Fruit fly (Drosophila melanogaster) Kc167 (cell line): ENCODE results near the gene put.

Experiments used
- Myc ChIP-seq: fragments of >200 bp; optimal IDR thresholded peaks from 2 replicates; lab custom pipeline; 2017; ENCODE audit warnings: missing external identifiers
- psq ChIP-seq: fragments of >200 bp; optimal IDR thresholded peaks from 2 replicates; lab custom pipeline; 2017; ENCODE audit warnings: missing external identifiers
- ttk ChIP-seq: sonication (Bioruptor generic); optimal IDR thresholded peaks from 2 replicates; lab custom pipeline; 2017; ENCODE audit warnings: missing external identifiers

DNA sequence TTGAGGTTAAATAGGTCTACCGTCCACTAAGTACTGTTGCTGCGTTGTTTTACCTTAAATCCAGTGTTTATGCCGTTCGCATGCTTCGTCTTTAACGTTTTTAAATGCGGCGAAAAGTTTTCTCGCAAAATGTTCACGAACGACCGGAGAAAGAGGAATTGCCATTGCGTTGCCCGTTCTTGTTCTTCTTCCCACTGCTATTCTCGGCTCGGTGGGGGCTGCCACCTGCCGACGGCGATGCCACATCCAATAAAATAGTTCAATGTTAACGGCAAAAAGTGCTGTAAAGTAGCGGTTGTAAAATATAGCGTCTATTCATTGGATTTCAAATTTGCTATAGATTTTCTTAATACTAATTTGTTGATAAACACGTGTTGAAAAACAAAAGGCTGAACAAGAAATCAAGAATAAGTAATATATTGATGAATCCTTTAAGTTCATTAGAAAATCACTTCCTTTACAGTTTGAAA lies 49.8 kb downstream of the put start, which contains the start of gene CG7987:
- TF ChIP-seq psq (lab: Kevin White, UChicago) = peak; percentile 90
- TF ChIP-seq Myc (lab: Kevin White, UChicago) = no peak
- no peak for TF ChIP-seq ttk (lab: Kevin White, UChicago)
